Worm (Caenorhabditis elegans): ENCODE measurements around the gene C16C10.9.

DNA sequence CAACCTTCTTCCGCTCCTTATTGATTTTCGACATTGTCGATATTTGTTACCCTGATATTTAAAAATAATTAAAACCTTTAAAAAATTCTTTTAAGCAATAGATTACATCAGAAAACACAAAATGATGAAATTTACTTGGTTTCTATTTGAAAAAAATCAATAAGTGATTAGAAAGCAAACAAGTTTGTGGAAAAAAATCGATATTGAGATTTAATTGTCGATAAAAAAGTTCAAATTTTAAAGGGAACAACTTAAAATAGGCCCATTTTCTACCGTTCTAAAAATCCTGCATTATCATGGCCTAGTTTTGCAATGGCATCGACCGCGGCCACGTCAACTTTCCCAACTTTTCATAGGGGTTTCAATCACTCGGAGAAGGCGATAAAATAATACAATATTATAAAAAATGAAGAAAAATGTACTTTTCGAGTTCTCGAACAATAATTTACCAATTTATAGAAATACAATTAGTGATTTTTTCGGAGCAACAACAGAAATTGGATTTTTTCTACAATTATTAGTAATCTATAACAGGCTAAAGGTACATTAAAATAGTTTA lies 29.6 kb upstream of the C16C10.9 start, which contains the start of gene lars-1:
- TF ChIP-seq W03F9.2 (tag; optimal IDR thresholded peaks at IDR 0.05) (no peak), dao-5 (tag; optimal IDR thresholded peaks at IDR 0.05) (no peak), him-1 (tag; optimal IDR thresholded peaks at IDR 0.05) (no peak)

Measured in whole organism, L4/young adult.